Fruit fly (Drosophila melanogaster): ENCODE data around the gene Oseg5.

The Oseg5 gene

DNA sequence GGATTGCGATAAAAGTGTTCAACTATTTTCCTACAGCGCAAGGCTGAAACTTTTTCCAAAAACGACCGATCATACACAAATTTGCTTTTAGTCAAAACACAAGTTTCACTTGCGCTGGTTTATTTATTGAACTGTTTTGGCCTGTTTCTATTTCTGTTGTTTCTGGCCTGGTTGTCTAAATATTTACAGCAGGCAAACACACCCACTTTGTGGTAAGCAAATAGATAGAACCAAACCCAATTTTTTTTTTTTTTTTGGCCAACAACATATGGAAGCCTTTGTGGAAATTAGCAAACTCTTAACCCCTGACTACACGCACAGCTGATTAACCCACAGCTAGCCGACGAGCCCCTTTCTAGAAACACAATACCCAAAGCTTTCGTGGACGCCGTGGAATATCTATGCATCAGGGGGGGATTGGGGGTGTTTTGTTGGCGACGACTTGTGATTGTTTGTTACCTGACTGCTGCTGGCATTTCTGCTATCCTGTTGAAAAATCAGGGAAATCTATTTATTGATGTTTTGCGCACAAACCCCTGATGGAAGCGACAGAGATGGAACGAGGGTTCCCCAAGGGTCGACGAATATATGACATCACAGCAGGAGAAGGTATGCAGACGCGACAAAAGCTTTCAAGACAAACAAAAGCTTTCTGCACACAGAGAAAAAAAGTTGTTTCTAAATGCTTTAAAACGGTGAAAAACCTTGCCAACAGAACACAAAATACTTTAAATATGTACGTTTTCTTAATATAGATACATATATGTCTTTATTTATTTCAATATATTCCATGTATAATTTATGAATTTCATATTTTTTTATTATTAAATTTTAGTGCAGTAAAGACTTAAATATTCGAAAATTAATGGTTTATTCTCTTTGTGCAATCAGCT is 27.8 kb downstream of the Oseg5 start:
- TF ChIP-seq Sox15 (GFP tag; optimal IDR thresholded peaks at IDR 0.05) (no peak), Ets21C (GFP tag; optimal IDR thresholded peaks at IDR 0.05) (no peak), CG6163 (GFP tag; IDR thresholded peaks at IDR 0.05) (0 out of 3 replicates have a peak, but pooled peaks have one; percentile 31), CG32006 (GFP tag; optimal IDR thresholded peaks at IDR 0.05) (peak; percentile 39), dsx (GFP tag; optimal IDR thresholded peaks at IDR 0.05; ENCODE audit: poor library complexity, severe bottlenecking) (peak; percentile 24), CG15336 (GFP tag; IDR thresholded peaks at IDR 0.05) (peak; percentile 69), CG3032 (tag; optimal IDR thresholded peaks at IDR 0.05) (peak; percentile 35), CG1621 (tag; optimal IDR thresholded peaks at IDR 0.05) (no peak), fd59A (GFP tag; optimal IDR thresholded peaks at IDR 0.05) (no peak), CG31627 (GFP tag; optimal IDR thresholded peaks at IDR 0.05) (no peak), fkh (GFP tag; optimal IDR thresholded peaks at IDR 0.05) (peak; percentile 87), CG7368 (GFP tag; optimal IDR thresholded peaks at IDR 0.05) (no peak), Hr39 (GFP tag; optimal IDR thresholded peaks at IDR 0.05) (no peak), CG6808 (GFP tag; optimal IDR thresholded peaks at IDR 0.05) (peak; percentile 14), lz (GFP tag; optimal IDR thresholded peaks at IDR 0.05) (no peak), pdm3 (GFP tag; optimal IDR thresholded peaks at IDR 0.05) (peak; percentile 19), Hr4 (GFP tag; optimal IDR thresholded peaks at IDR 0.05) (peak; percentile 3), cyc (GFP tag; optimal IDR thresholded peaks at IDR 0.05) (no peak), CG6792 (GFP tag; optimal IDR thresholded peaks at IDR 0.05) (peak; percentile 40), Met (GFP tag; optimal IDR thresholded peaks at IDR 0.05) (peak; percentile 10), Blimp-1 (GFP tag; optimal IDR thresholded peaks at IDR 0.05) (no peak), CG16779 (tag; optimal IDR thresholded peaks at IDR 0.05) (no peak), CG8319 (GFP tag; optimal IDR thresholded peaks at IDR 0.05) (no peak), Eip93F (GFP tag; optimal IDR thresholded peaks at IDR 0.05) (no peak), ss (GFP tag; optimal IDR thresholded peaks at IDR 0.05) (peak in 1 of 2 experiments; percentile 12), topi (GFP tag; optimal IDR thresholded peaks at IDR 0.05) (peak; percentile 11), CG8632 (GFP tag; optimal IDR thresholded peaks at IDR 0.05) (peak; percentile 40), fd85E (GFP tag; optimal IDR thresholded peaks at IDR 0.05) (no peak), dac (GFP tag; optimal IDR thresholded peaks at IDR 0.05) (no peak), CG11902 (GFP tag; optimal IDR thresholded peaks at IDR 0.05) (no peak), Eip78C (GFP tag) (peak; percentile 68), vri (GFP tag; optimal IDR thresholded peaks at IDR 0.05) (peak; percentile 30), CG8119 (GFP tag; IDR thresholded peaks at IDR 0.05) (peak; percentile 65; the same call in 2 of the 3 replicates), Ets96B (tag; optimal IDR thresholded peaks at IDR 0.05) (peak; percentile 44), esn (GFP tag; optimal IDR thresholded peaks at IDR 0.05) (peak; percentile 27), CG3919 (GFP tag; optimal IDR thresholded peaks at IDR 0.05) (peak; percentile 31), Hr38 (GFP tag; optimal IDR thresholded peaks at IDR 0.05) (no peak), Smox (GFP tag; optimal IDR thresholded peaks at IDR 0.05) (no peak), OdsH (GFP tag; optimal IDR thresholded peaks at IDR 0.05) (peak; percentile 33), eg (GFP tag; IDR thresholded peaks at IDR 0.05) (peak; percentile 53; the same call in 2 of the 3 replicates), acj6 (GFP tag; optimal IDR thresholded peaks at IDR 0.05) (peak; percentile 34), CG11294 (GFP tag; IDR thresholded peaks at IDR 0.05) (no peak), achi (GFP tag; optimal IDR thresholded peaks at IDR 0.05) (peak; percentile 26), net (GFP tag; optimal IDR thresholded peaks at IDR 0.05) (no peak), Sox102F (GFP tag; optimal IDR thresholded peaks at IDR 0.05) (no peak), CG34406 (GFP tag; optimal IDR thresholded peaks at IDR 0.05) (peak; percentile 49), Lpt (GFP tag; optimal IDR thresholded peaks at IDR 0.05) (no peak), Eip75B (GFP tag; optimal IDR thresholded peaks at IDR 0.05) (no peak), CG4318 (GFP tag; optimal IDR thresholded peaks at IDR 0.05) (no peak), salr (GFP tag; optimal IDR thresholded peaks at IDR 0.05) (no peak)

All from whole organism, prepupa.